Fruit fly (Drosophila melanogaster) Kc167 (cell line): ENCODE measurements around the gene Cpr97Eb.

ENCODE experiments used
- Myc ChIP-seq: fragments of >200 bp; optimal IDR thresholded peaks from 2 replicates; lab custom pipeline; 2017; ENCODE audit warnings: missing external identifiers
- Sin3A ChIP-seq: fragments of >200 bp; optimal IDR thresholded peaks from 2 replicates; lab custom pipeline; 2018; ENCODE audit warnings: missing external identifiers
- h ChIP-seq: fragments of >200 bp; optimal IDR thresholded peaks from 3 replicates; lab custom pipeline; 2018; ENCODE audit warnings: missing external identifiers
- insv ChIP-seq: fragments of >200 bp; optimal IDR thresholded peaks from 3 replicates; lab custom pipeline; 2018; ENCODE audit warnings: missing external identifiers
- psq ChIP-seq: fragments of >200 bp; optimal IDR thresholded peaks from 2 replicates; lab custom pipeline; 2017; ENCODE audit warnings: missing external identifiers
- ttk ChIP-seq: sonication (Bioruptor generic); optimal IDR thresholded peaks from 2 replicates; lab custom pipeline; 2017; ENCODE audit warnings: missing external identifiers

Gene Cpr97Eb

DNA sequence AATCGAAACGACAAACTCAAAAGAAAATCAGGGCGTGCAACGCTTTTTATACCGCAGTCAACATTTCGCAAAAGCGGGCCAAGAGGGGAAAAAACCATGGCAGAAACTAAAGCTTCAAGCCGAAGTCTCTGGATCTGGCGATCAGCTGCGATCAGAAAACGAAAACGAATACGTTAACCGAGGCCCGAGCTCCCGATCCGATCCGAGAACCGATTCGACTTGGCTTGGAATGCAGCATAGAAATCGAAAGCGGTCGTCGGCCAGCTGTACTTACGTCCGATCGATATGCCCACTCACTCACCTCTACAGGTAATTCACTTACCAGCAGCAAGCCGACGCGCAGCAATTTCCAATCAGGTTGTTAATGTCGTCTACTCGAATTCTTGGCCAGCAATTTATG is at the start of gene Cpr97Eb:
TSS of gene Cpr97Eb (minus strand) at position 25 of the 400 bp plus-strand sequence.
- TF ChIP-seq Myc (no peak), ttk (lab: Kevin White, UChicago) (no peak)

DNA sequence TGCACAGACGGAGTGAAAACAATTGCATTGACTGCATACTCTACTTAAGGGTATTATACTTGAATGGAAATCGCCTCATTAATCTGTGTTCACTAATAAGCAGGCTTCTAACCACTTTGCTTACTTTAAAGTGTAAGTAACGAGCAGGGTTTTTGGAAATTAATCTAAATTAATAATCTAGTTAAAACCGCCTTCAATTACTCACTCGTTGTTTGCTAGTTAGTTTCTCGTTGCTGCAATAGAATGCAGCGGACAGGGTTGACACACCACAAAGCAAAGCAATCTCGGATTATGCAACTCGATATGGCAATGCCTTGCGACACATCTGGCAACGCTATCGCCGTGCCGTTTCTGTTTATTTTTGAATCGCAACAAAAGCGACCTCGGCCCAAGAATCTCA is 49.0 kb upstream of the Cpr97Eb start:
- no peak for TF ChIP-seq h (lab: Kevin White, UChicago)
- no peak for TF ChIP-seq insv (lab: Kevin White, UChicago)
- TF ChIP-seq psq: no peak
- no peak for TF ChIP-seq Myc
- no peak for TF ChIP-seq ttk (lab: Kevin White, UChicago)
- TF ChIP-seq Sin3A (lab: Kevin White, UChicago): no peak

DNA sequence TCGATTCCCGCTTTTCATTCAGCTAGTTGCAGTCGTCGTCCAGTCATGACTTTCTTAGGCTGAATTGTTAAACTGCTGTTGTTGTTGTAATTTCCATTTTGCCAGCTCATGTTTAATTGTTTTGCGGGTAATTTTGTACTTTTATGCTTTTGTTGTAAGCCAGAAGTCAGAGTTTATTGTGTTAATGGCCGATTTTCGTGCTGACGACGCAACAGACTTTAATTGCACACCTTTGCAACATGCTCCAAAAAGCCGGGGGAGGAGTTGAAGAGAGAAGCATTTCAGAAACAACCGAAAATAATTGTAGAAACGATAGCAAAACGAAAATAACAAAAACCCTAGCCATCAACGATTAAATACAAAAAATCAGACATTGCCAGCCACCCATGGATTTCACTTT is 47.8 kb upstream of the Cpr97Eb start:
- TF ChIP-seq psq (no peak), h (lab: Kevin White, UChicago) (no peak), Sin3A (lab: Kevin White, UChicago) (no peak), ttk (lab: Kevin White, UChicago) (no peak), Myc (no peak), insv (lab: Kevin White, UChicago) (no peak)

DNA sequence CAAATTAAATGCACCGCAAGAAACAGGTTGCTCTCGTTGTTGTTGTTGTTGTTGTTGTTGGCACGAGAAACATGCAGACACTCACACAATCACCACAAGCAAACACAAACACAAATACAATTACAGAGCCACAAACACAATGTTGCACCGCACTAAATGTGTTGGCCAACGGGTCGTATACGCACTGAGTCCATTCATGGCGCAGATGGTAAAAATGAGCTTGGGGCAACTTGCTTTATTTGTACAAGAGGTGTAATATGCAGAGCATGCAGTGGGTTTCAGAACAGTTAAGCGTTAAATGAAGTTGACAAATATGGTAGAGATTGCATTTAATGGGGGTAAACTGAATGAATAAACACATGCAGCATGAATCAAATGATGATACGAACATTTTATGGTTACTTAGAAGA is 47.0 kb upstream of the Cpr97Eb start:
- TF ChIP-seq Myc: no peak
- TF ChIP-seq insv (lab: Kevin White, UChicago): no peak
- TF ChIP-seq ttk (lab: Kevin White, UChicago): no peak
- no peak for TF ChIP-seq h (lab: Kevin White, UChicago)
- TF ChIP-seq psq: no peak
- no peak for TF ChIP-seq Sin3A (lab: Kevin White, UChicago)

DNA sequence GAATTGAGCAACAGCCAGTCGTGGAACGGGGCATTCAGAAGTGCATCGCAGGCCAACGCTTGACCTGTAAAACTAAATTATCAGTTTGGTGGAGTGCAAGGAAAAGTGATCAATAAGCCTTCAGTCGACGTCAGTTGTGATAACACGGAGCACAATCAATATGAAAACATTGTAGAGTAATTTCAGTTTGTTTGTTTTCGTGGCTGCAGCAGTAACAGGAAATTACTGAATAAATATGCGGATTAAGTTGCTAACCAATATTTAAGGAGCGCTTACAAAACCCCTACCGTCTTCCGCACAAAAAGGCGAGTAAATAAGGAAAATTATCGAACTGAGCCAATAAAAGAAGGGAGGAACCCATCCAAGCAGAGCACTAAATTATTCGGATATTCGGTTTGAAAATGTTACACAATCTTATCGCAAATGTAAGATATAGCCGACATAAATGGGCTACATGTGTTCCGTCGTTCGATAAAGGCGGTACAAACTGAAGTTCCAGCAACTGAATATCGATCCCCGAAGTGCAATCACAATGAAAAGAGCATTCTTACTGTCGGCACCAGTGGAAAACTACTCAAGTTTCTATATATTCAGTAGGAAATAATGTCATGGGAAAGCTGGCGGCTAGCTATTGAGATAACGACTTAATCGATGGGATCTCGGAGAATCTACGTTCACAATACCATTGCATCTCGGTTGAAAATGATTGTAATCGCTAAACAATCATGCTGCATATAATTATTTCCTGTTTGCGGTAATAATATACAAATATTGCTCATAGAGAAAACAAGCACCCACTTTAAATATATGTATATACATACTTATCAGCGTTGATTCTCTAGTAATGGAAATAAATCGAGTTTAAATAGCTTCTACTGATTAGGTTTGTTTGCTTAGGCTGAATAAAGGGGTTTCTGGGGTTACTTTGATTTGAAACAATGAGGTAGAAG is 45.0 kb upstream of the Cpr97Eb start:
- no peak for TF ChIP-seq psq
- TF ChIP-seq Myc: no peak
- no peak for TF ChIP-seq insv (lab: Kevin White, UChicago)
- TF ChIP-seq h (lab: Kevin White, UChicago): no peak
- no peak for TF ChIP-seq ttk (lab: Kevin White, UChicago)
- TF ChIP-seq Sin3A (lab: Kevin White, UChicago): no peak

DNA sequence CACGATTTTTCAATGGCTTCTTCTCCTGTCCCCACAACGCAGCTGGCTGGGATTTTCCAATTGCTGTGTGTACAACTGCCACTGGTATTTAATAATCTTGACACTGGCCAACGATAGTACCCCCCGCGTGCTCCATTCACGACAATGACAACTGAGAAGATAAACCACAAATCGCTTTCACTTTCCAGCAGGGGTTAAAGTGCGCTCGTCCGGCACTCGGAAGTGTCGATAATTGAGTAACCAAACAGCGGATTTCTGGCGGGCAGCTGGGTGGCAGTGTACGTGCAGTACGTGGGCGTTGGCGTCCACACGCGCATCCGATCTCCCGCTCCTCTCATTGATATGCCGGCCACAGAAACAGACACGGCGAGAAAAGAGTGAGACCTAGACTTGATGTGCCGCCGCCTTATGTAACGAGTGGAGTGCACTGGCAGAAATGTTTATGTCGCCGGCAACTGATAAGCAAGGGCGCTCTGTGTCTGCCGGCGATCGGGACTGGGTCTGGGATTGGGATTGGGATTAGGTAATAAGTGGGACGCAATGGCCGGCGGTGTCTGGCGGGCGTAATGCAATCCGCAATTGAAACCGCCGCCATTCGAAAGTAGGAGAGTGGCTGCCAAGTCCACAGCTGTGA is 43.9 kb upstream of the Cpr97Eb start:
- TF ChIP-seq ttk (lab: Kevin White, UChicago) (no peak), insv (lab: Kevin White, UChicago) (no peak), Sin3A (lab: Kevin White, UChicago) (no peak), psq (no peak), Myc (no peak)

DNA sequence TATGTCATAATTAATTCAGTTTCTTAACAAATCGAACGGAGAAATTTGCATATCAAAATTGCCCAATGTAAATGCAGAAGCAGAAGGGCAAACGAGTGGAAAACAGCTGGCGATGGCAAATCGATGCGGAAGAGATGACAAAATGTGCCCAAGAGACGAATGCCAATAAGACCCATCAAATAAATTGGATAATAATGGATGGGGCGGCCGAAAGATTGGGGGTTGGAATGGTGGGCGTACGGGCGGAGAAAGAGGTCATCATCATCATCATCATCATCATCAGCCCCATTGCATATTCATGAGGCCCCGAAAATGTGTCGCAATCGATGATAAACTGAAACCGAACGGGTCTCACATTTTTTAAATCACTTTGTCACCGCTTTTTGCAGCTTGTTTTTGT is 43.1 kb upstream of the Cpr97Eb start:
- TF ChIP-seq psq (no peak), Myc (no peak), h (lab: Kevin White, UChicago) (no peak), Sin3A (lab: Kevin White, UChicago) (no peak), insv (lab: Kevin White, UChicago) (no peak), ttk (lab: Kevin White, UChicago) (no peak)

DNA sequence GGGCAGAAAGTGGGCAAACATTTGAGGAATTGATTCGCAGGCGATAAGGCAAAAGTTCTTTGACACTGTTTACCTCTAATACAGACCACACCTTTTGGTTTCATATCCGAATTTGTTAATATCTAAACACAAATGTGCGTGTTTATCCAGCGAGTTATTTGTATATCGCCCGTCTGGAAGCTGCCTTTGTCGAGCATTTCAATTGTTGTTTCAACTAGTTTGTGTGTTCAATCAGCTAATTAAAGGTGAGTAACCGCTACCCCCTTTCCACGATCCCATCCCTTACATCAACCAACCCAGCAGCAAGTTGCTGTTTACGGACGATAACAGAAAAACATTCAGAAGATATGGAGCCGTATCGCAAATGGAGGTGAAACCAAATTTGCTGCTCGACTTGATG is 40.5 kb upstream of the Cpr97Eb start:
- TF ChIP-seq insv (lab: Kevin White, UChicago): no peak
- no peak for TF ChIP-seq h (lab: Kevin White, UChicago)
- no peak for TF ChIP-seq psq
- no peak for TF ChIP-seq ttk (lab: Kevin White, UChicago)
- TF ChIP-seq Sin3A (lab: Kevin White, UChicago): no peak
- no peak for TF ChIP-seq Myc

DNA sequence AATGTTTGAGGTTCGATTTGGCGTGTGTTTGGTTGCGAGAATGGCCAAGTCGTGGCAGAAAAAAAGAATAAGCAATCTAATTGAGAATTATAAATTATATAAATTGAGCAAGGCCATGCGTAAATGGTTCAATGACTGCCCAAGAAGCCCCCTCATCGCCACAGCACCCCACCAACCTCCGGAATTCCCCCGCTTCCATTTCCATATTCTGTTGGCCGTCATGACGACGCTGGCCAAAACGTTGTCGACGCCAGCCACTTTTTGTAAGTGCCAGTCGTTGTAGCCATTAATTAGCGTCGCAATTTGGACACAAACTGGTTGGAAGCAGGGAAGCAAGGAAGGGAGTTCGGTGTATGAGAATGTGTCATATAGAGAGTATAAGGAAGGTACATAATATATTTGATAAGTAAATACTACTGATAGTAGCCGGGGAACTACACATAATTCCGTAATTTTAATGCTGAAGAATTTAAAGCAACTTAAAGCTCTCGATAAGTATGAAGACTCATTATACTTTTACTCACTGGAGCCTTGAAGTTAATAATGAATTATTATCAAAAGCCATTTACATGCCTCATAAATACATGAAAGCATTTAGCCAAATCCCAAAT is 39.7 kb upstream of the Cpr97Eb start:
- TF ChIP-seq psq (no peak), insv (lab: Kevin White, UChicago) (no peak), Myc (no peak), ttk (lab: Kevin White, UChicago) (no peak), Sin3A (lab: Kevin White, UChicago) (no peak), h (lab: Kevin White, UChicago) (no peak)

DNA sequence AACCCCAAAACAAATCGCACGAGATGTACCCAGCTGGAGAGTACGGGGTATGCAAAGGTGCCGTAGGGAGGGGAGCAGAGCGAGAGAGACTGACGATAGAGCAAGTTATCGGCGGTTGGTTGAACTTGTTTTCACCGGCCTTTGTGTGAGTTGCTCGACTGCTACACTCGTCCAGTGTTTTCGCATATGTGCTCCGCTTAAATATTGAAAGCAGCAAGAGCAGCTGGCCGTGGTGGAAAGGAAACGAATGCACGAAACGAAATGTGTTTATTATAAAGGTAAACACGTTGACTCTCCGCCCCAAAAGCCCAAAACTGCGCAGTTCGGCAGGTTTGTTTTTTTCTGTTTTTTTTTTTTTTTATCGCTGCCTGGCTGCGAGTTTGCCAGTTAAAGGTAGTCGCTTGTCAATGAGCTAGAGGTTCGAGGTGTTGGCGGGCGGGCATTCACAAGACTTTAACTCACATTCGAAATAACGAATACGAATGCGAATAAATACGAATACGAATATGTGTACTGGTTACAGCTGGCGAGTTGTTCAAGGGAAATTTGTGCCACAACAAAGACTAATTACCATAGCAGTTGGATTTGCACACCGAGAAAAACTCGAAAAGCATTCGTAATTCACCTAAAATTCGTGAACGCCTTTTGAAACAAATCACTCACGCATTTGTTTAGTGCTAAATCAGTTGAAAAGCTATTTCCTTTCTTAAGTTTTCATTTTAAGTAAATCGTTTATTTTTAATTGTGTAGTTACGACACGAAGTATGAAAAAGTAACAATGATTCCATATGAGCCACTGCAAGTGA is 38.9 kb upstream of the Cpr97Eb start:
- no peak for TF ChIP-seq h (lab: Kevin White, UChicago)
- no peak for TF ChIP-seq insv (lab: Kevin White, UChicago)
- no peak for TF ChIP-seq Sin3A (lab: Kevin White, UChicago)
- TF ChIP-seq ttk (lab: Kevin White, UChicago): no peak

DNA sequence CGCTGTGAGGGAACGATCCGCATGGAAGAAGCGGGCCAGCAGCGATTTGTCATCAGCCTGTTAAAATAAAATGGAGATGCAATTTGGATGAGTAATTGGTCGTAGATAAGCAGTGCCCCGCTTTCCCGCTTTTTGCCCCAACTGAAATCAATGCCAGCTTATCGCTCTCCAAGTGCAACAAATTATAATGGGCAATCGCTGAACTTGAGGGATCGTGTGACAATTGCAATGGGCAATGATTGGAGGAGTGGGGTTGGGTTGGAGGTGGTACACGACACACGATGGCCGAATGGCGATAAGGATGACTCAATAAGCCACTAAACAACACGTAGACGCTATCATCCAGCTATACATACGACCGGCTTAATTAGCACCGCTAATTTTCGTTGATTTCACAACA is 37.8 kb upstream of the Cpr97Eb start:
- TF ChIP-seq Myc: no peak
- TF ChIP-seq psq: no peak
- TF ChIP-seq h (lab: Kevin White, UChicago): no peak
- TF ChIP-seq insv (lab: Kevin White, UChicago): no peak
- no peak for TF ChIP-seq ttk (lab: Kevin White, UChicago)
- no peak for TF ChIP-seq Sin3A (lab: Kevin White, UChicago)
